Fruit fly (Drosophila melanogaster): ENCODE results near the gene NUCB1.
A peak's percentile ranks its signal among the peaks of the same experiment; 100 is the strongest.

Gene NUCB1

DNA sequence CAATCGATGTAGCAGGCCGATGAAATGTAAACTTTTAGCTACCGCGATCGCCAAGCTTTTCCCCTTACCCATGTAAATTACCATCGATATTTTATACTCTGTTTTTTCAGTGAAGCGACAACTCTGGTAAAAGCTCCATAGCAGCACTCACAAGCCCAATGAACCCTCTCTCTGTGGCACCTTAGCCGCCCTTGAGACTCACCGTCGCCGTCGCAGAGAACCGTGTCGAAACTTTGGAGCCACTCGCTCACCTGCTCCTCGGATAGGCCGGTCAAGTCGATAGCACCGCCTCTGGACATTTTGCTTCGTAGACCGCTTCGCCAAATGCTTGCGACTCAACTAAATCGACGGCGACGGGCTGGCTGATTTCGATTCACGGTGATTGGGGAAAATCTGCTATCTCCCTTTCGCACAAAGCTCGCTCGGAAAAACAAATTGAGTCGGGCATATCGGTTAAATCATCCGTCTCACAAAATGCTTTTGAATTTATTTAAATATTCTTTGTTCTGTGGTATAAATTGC, 39.1 kb upstream of the NUCB1 start, which contains the start of gene CG5577 (continued):
- no peak for TF ChIP-seq CG4617 (GFP tag; optimal IDR thresholded peaks at IDR 0.05; ENCODE audit: borderline replicate concordance)
- no peak for TF ChIP-seq esg (GFP tag; conservative IDR thresholded peaks at IDR 0.05)
- no peak for TF ChIP-seq sd (tag; optimal IDR thresholded peaks at IDR 0.05)
- TF ChIP-seq CG43689 (GFP tag; IDR thresholded peaks at IDR 0.05) = no peak
- TF ChIP-seq CG42726 (GFP tag; IDR thresholded peaks at IDR 0.05; ENCODE audit: partially characterized antibody) = peak; percentile 39; the same call in 1 of the 2 replicates
- no peak for TF ChIP-seq CG4820 (GFP tag; optimal IDR thresholded peaks at IDR 0.05)
- TF ChIP-seq gcm2 (GFP tag; optimal IDR thresholded peaks at IDR 0.05) = no peak
- peak; percentile 30 for TF ChIP-seq lilli (GFP tag; optimal IDR thresholded peaks at IDR 0.05)
- no peak for TF ChIP-seq HmgD (GFP tag; optimal IDR thresholded peaks at IDR 0.05)
- TF ChIP-seq CG7357 (GFP tag; IDR thresholded peaks at IDR 0.05) = no peak
- peak; percentile 63 for TF ChIP-seq Rfx (GFP tag; IDR thresholded peaks at IDR 0.05)
- TF ChIP-seq Nf-YB (GFP tag; optimal IDR thresholded peaks at IDR 0.05) = peak; percentile 87
- no peak for TF ChIP-seq Max (GFP tag; optimal IDR thresholded peaks at IDR 0.05)
- no peak for TF ChIP-seq CG8944 (GFP tag; optimal IDR thresholded peaks at IDR 0.05)
- no peak for TF ChIP-seq CG2678 (tag; optimal IDR thresholded peaks at IDR 0.05)
- TF ChIP-seq p53 (GFP tag; optimal IDR thresholded peaks at IDR 0.05) = no peak
- TF ChIP-seq ro (GFP tag; IDR thresholded peaks at IDR 0.05) = no peak
- TF ChIP-seq CG18619 (GFP tag; optimal IDR thresholded peaks at IDR 0.05) = no peak
- peak; percentile 11 for TF ChIP-seq pho (GFP tag; optimal IDR thresholded peaks at IDR 0.05)
- peak in 1 of 2 experiments; percentile 13 for TF ChIP-seq Hr78 (GFP tag; optimal IDR thresholded peaks at IDR 0.05)
- TF ChIP-seq CG5180 (GFP tag; optimal IDR thresholded peaks at IDR 0.05) = no peak
- peak; percentile 50 for TF ChIP-seq exex (tag; optimal IDR thresholded peaks at IDR 0.05)
- no peak for TF ChIP-seq Dad (GFP tag; optimal IDR thresholded peaks at IDR 0.05)
- 0 out of 3 replicates have a peak, but pooled peaks have one; percentile 21 for TF ChIP-seq CG11456 (GFP tag; IDR thresholded peaks at IDR 0.05)
- TF ChIP-seq mirr (GFP tag; optimal IDR thresholded peaks at IDR 0.05) = peak; percentile 57
- TF ChIP-seq CG7271 (tag; optimal IDR thresholded peaks at IDR 0.05) = no peak
- peak; percentile 40 for TF ChIP-seq cwo (GFP tag; optimal IDR thresholded peaks at IDR 0.05)
- TF ChIP-seq Bteb2 (GFP tag; optimal IDR thresholded peaks at IDR 0.05) = no peak
- no peak for TF ChIP-seq CG10565 (GFP tag; optimal IDR thresholded peaks at IDR 0.05)
- TF ChIP-seq Chrac-16 (GFP tag; optimal IDR thresholded peaks at IDR 0.05) = no peak
- TF ChIP-seq dimm (GFP tag; IDR thresholded peaks at IDR 0.05) = no peak
- TF ChIP-seq sim (GFP tag; IDR thresholded peaks at IDR 0.05) = no peak
- no peak for TF ChIP-seq Aef1 (GFP tag; IDR thresholded peaks at IDR 0.05)
- no peak for TF ChIP-seq corto (GFP tag; optimal IDR thresholded peaks at IDR 0.05)
- TF ChIP-seq CG16863 (GFP tag; optimal IDR thresholded peaks at IDR 0.05) = no peak
- TF ChIP-seq gro (GFP tag; optimal IDR thresholded peaks at IDR 0.05) = no peak
- peak; percentile 38 for TF ChIP-seq CG1832 (GFP tag; optimal IDR thresholded peaks at IDR 0.05)
- no peak for TF ChIP-seq Mrtf (GFP tag; IDR thresholded peaks at IDR 0.05)
- peak; percentile 32; the same call in 1 of the 2 replicates for TF ChIP-seq CG14014 (GFP tag; IDR thresholded peaks at IDR 0.05)
- no peak for TF ChIP-seq toy (GFP tag; IDR thresholded peaks at IDR 0.05)
- TF ChIP-seq CG8388 (GFP tag; optimal IDR thresholded peaks at IDR 0.05) = no peak
- TF ChIP-seq CG2889 (GFP tag; IDR thresholded peaks at IDR 0.05) = no peak
- TF ChIP-seq knrl (GFP tag; IDR thresholded peaks at IDR 0.05; ENCODE audit: partially characterized antibody) = peak; percentile 56; the same call in 2 of the 3 replicates
- no peak for TF ChIP-seq Xbp1 (GFP tag; optimal IDR thresholded peaks at IDR 0.05)
- peak; percentile 12 for TF ChIP-seq her (GFP tag; optimal IDR thresholded peaks at IDR 0.05)
- no peak for TF ChIP-seq bsh (GFP tag; optimal IDR thresholded peaks at IDR 0.05)
- TF ChIP-seq Nf-YC (tag; optimal IDR thresholded peaks at IDR 0.05) = peak; percentile 90
- TF ChIP-seq pzg (GFP tag; optimal IDR thresholded peaks at IDR 0.05) = peak; percentile 36
- TF ChIP-seq CG1647 (GFP tag; optimal IDR thresholded peaks at IDR 0.05) = no peak
- TF ChIP-seq CG14860 (GFP tag; IDR thresholded peaks at IDR 0.05; ENCODE audit: partially characterized antibody) = peak; percentile 43; the same call in 1 of the 3 replicates

Measured in whole organism, embryonic.